Worm (Caenorhabditis elegans): ENCODE results near the gene B0281.3.

ce11 chrII:2279839-2280238, 27.0 kb upstream of the B0281.3 start, which contains the start of gene K09F6.11:
- TF ChIP-seq ets-4 (GFP tag; optimal IDR thresholded peaks at IDR 0.05) (no peak), snpc-1.1 (tag; optimal IDR thresholded peaks at IDR 0.05; ENCODE audit: insufficient read depth) (no peak)

All from whole organism, young adult.